Worm (Caenorhabditis elegans): ENCODE results near the gene srz-83.

Gene srz-83

ce11 chrIV:3519352-3519751, 15.1 kb downstream of the srz-83 start:
- TF ChIP-seq hlh-1 (tag; optimal IDR thresholded peaks at IDR 0.05) (no peak), ceh-43 (GFP tag; optimal IDR thresholded peaks at IDR 0.05) (no peak), unc-62 (GFP tag; optimal IDR thresholded peaks at IDR 0.05) (no peak), unc-120 (tag; optimal IDR thresholded peaks at IDR 0.05; ENCODE audit: poor library complexity, severe bottlenecking) (peak; percentile 39), ces-1 (GFP tag; optimal IDR thresholded peaks at IDR 0.05) (peak; percentile 52), nhr-76 (tag; optimal IDR thresholded peaks at IDR 0.05) (no peak), pha-4 (tag; optimal IDR thresholded peaks at IDR 0.05) (peak; percentile 34), drap-1 (GFP tag; optimal IDR thresholded peaks at IDR 0.05) (no peak), cnd-1 (tag; optimal IDR thresholded peaks at IDR 0.05) (no peak), nhr-2 (tag; optimal IDR thresholded peaks at IDR 0.05) (no peak), ham-2 (GFP tag; optimal IDR thresholded peaks at IDR 0.05) (no peak), blmp-1 (tag; optimal IDR thresholded peaks at IDR 0.05) (peak; percentile 59)

ce11 chrIV:3520374-3520773, 16.1 kb downstream of the srz-83 start:
- TF ChIP-seq tbx-8 (GFP tag; optimal IDR thresholded peaks at IDR 0.05): no peak
- no peak for TF ChIP-seq lin-13 (tag; optimal IDR thresholded peaks at IDR 0.05)
- no peak for TF ChIP-seq sem-2 (GFP tag; optimal IDR thresholded peaks at IDR 0.05)
- no peak for TF ChIP-seq hlh-1 (tag; optimal IDR thresholded peaks at IDR 0.05)
- TF ChIP-seq unc-120 (tag; optimal IDR thresholded peaks at IDR 0.05; ENCODE audit: poor library complexity, severe bottlenecking): no peak

- TF ChIP-seq bed-3 (GFP tag; optimal IDR thresholded peaks at IDR 0.05) (no peak), cnd-1 (tag; optimal IDR thresholded peaks at IDR 0.05) (peak; percentile 19), hlh-1 (tag; optimal IDR thresholded peaks at IDR 0.05) (no peak), ces-1 (GFP tag; optimal IDR thresholded peaks at IDR 0.05) (peak; percentile 10), nhr-2 (tag; optimal IDR thresholded peaks at IDR 0.05) (no peak), M03D4.4 (tag; optimal IDR thresholded peaks at IDR 0.05) (no peak), unc-39 (tag; optimal IDR thresholded peaks at IDR 0.05) (peak; percentile 11), sptf-1 (tag; optimal IDR thresholded peaks at IDR 0.05) (no peak), mls-2 (tag; optimal IDR thresholded peaks at IDR 0.05) (no peak), ceh-39 (tag; optimal IDR thresholded peaks at IDR 0.05) (no peak), ztf-11 (tag; optimal IDR thresholded peaks at IDR 0.05) (peak; percentile 47), lsy-2 (tag; optimal IDR thresholded peaks at IDR 0.05) (no peak), zip-8 (tag; optimal IDR thresholded peaks at IDR 0.05) (peak; percentile 18), pha-4 (tag; optimal IDR thresholded peaks at IDR 0.05) (peak; percentile 11), mab-5 (tag; optimal IDR thresholded peaks at IDR 0.05) (no peak), elt-3 (tag; optimal IDR thresholded peaks at IDR 0.05) (no peak), sem-2 (GFP tag; optimal IDR thresholded peaks at IDR 0.05) (peak; percentile 7)
These were observed 16.7 kb downstream of the srz-83 start for ce11 chrIV:3520957-3521356.

- TF ChIP-seq cnd-1 (tag; optimal IDR thresholded peaks at IDR 0.05) (peak; percentile 67), ham-2 (GFP tag; optimal IDR thresholded peaks at IDR 0.05) (peak; percentile 84), nhr-12 (tag; optimal IDR thresholded peaks at IDR 0.05) (no peak), mab-5 (tag; optimal IDR thresholded peaks at IDR 0.05) (no peak), sptf-1 (tag; optimal IDR thresholded peaks at IDR 0.05) (peak; percentile 48), tbx-8 (GFP tag; optimal IDR thresholded peaks at IDR 0.05) (peak; percentile 36), unc-62 (GFP tag; optimal IDR thresholded peaks at IDR 0.05) (peak; percentile 75), ces-1 (GFP tag; optimal IDR thresholded peaks at IDR 0.05) (peak; percentile 68), M03D4.4 (tag; optimal IDR thresholded peaks at IDR 0.05) (peak; percentile 29), nhr-2 (tag; optimal IDR thresholded peaks at IDR 0.05) (peak; percentile 29), mls-2 (tag; optimal IDR thresholded peaks at IDR 0.05) (peak; percentile 84), pha-4 (tag; optimal IDR thresholded peaks at IDR 0.05) (no peak), nhr-28 (tag; optimal IDR thresholded peaks at IDR 0.05) (no peak), drap-1 (GFP tag; optimal IDR thresholded peaks at IDR 0.05) (peak; percentile 43), ceh-83 (GFP tag; optimal IDR thresholded peaks at IDR 0.05) (no peak), blmp-1 (tag; optimal IDR thresholded peaks at IDR 0.05) (no peak), snpc-4 (tag; optimal IDR thresholded peaks at IDR 0.05) (no peak), lin-32 (GFP tag; optimal IDR thresholded peaks at IDR 0.05) (peak; percentile 60), flh-1 (GFP tag; optimal IDR thresholded peaks at IDR 0.05) (no peak), zip-8 (tag; optimal IDR thresholded peaks at IDR 0.05) (no peak), nhr-237 (tag; optimal IDR thresholded peaks at IDR 0.05) (no peak), ceh-43 (GFP tag; optimal IDR thresholded peaks at IDR 0.05) (peak; percentile 77), sem-2 (GFP tag; optimal IDR thresholded peaks at IDR 0.05) (no peak)
These were observed 17.5 kb downstream of the srz-83 start for ce11 chrIV:3521710-3522109.

Measured in whole organism, mixed stage, embryonic.